Fruit fly (Drosophila melanogaster): ENCODE results near the gene twin.

twin gene

dm6 chr3R:24213644-24214043, 8.1 kb downstream of the twin start:
- TF ChIP-seq Ets98B (GFP tag; IDR thresholded peaks at IDR 0.05) (no peak), CG17806 (tag; optimal IDR thresholded peaks at IDR 0.05) (no peak), CG15710 (tag; optimal IDR thresholded peaks at IDR 0.05) (no peak), EcR (GFP tag; optimal IDR thresholded peaks at IDR 0.05) (no peak), CG10348 (GFP tag; IDR thresholded peaks at IDR 0.05) (no peak), Snoo (tag; optimal IDR thresholded peaks at IDR 0.05) (no peak), fd96Ca (GFP tag; IDR thresholded peaks at IDR 0.05) (no peak), CG4496 (GFP tag; IDR thresholded peaks at IDR 0.05) (no peak), CG32121 (GFP tag; IDR thresholded peaks at IDR 0.05) (no peak), CG9948 (tag; optimal IDR thresholded peaks at IDR 0.05) (no peak), CG8159 (tag; optimal IDR thresholded peaks at IDR 0.05) (no peak), Pif1B (GFP tag; optimal IDR thresholded peaks at IDR 0.05) (no peak), CG34367 (tag; optimal IDR thresholded peaks at IDR 0.05) (no peak), CG12605 (GFP tag; IDR thresholded peaks at IDR 0.05) (no peak), D1 (tag; optimal IDR thresholded peaks at IDR 0.05) (no peak), rn (GFP tag; IDR thresholded peaks at IDR 0.05) (no peak), gl (tag; optimal IDR thresholded peaks at IDR 0.05) (no peak)

- TF ChIP-seq EcR (GFP tag; optimal IDR thresholded peaks at IDR 0.05) (no peak), CG34367 (tag; optimal IDR thresholded peaks at IDR 0.05) (peak; percentile 43), gl (tag; optimal IDR thresholded peaks at IDR 0.05) (no peak), CG32121 (GFP tag; IDR thresholded peaks at IDR 0.05) (no peak), CG15710 (tag; optimal IDR thresholded peaks at IDR 0.05) (peak; percentile 33), CG12605 (GFP tag; IDR thresholded peaks at IDR 0.05) (peak; percentile 39; the same call in 1 of the 2 replicates), CG9948 (tag; optimal IDR thresholded peaks at IDR 0.05) (peak; percentile 8), rn (GFP tag; IDR thresholded peaks at IDR 0.05) (no peak), Snoo (tag; optimal IDR thresholded peaks at IDR 0.05) (peak; percentile 57), D1 (tag; optimal IDR thresholded peaks at IDR 0.05) (no peak), fd96Ca (GFP tag; IDR thresholded peaks at IDR 0.05) (peak; percentile 34; the same call in 1 of the 3 replicates), CG4496 (GFP tag; IDR thresholded peaks at IDR 0.05) (peak; percentile 9; the same call in 1 of the 3 replicates), Pif1B (GFP tag; optimal IDR thresholded peaks at IDR 0.05) (peak; percentile 38), CG8301 (tag; optimal IDR thresholded peaks at IDR 0.05) (peak; percentile 3), CG14655 (GFP tag; optimal IDR thresholded peaks at IDR 0.05) (peak; percentile 21), Pif1A (GFP tag; optimal IDR thresholded peaks at IDR 0.05) (peak; percentile 47), CG10348 (GFP tag; IDR thresholded peaks at IDR 0.05) (no peak), CG17806 (tag; optimal IDR thresholded peaks at IDR 0.05) (peak; percentile 24), CG13204 (GFP tag; optimal IDR thresholded peaks at IDR 0.05) (no peak), Ets98B (GFP tag; IDR thresholded peaks at IDR 0.05) (no peak), CG8159 (tag; optimal IDR thresholded peaks at IDR 0.05) (peak; percentile 40)
Measured at dm6 chr3R:24206341-24207114, 15.2 kb downstream of the twin start.

dm6 chr3R:24205935-24206334, 15.8 kb downstream of the twin start:
- TF ChIP-seq Snoo (tag; optimal IDR thresholded peaks at IDR 0.05) = peak; percentile 43
- TF ChIP-seq rn (GFP tag; IDR thresholded peaks at IDR 0.05) = no peak
- TF ChIP-seq CG17806 (tag; optimal IDR thresholded peaks at IDR 0.05) = no peak
- peak; percentile 5 for TF ChIP-seq CG8159 (tag; optimal IDR thresholded peaks at IDR 0.05)

- TF ChIP-seq CG12605 (GFP tag; IDR thresholded peaks at IDR 0.05) (no peak), Pif1A (GFP tag; optimal IDR thresholded peaks at IDR 0.05) (no peak), rn (GFP tag; IDR thresholded peaks at IDR 0.05) (no peak), CG15710 (tag; optimal IDR thresholded peaks at IDR 0.05) (no peak), CG9948 (tag; optimal IDR thresholded peaks at IDR 0.05) (no peak), Ets98B (GFP tag; IDR thresholded peaks at IDR 0.05) (no peak)
Measured at dm6 chr3R:24205234-24205894, 16.4 kb downstream of the twin start.

- TF ChIP-seq CG15710 (tag; optimal IDR thresholded peaks at IDR 0.05) (no peak), Ets98B (GFP tag; IDR thresholded peaks at IDR 0.05) (peak; percentile 49; the same call in 1 of the 2 replicates), CG8301 (tag; optimal IDR thresholded peaks at IDR 0.05) (peak; percentile 73), EcR (GFP tag; optimal IDR thresholded peaks at IDR 0.05) (no peak), CG10348 (GFP tag; IDR thresholded peaks at IDR 0.05) (no peak), rn (GFP tag; IDR thresholded peaks at IDR 0.05) (no peak), CG34367 (tag; optimal IDR thresholded peaks at IDR 0.05) (no peak), Snoo (tag; optimal IDR thresholded peaks at IDR 0.05) (no peak), CG14655 (GFP tag; optimal IDR thresholded peaks at IDR 0.05) (peak; percentile 71), CG8159 (tag; optimal IDR thresholded peaks at IDR 0.05) (no peak), D1 (tag; optimal IDR thresholded peaks at IDR 0.05) (no peak), CG9948 (tag; optimal IDR thresholded peaks at IDR 0.05) (peak; percentile 41), CG4496 (GFP tag; IDR thresholded peaks at IDR 0.05) (no peak; the same call in 2 of the 3 replicates), CG12605 (GFP tag; IDR thresholded peaks at IDR 0.05) (no peak), gl (tag; optimal IDR thresholded peaks at IDR 0.05) (no peak), CG17806 (tag; optimal IDR thresholded peaks at IDR 0.05) (peak; percentile 12), CG32121 (GFP tag; IDR thresholded peaks at IDR 0.05) (0 out of 2 replicates have a peak, but pooled peaks have one; percentile 15), Pif1A (GFP tag; optimal IDR thresholded peaks at IDR 0.05) (no peak), Pif1B (GFP tag; optimal IDR thresholded peaks at IDR 0.05) (no peak), fd96Ca (GFP tag; IDR thresholded peaks at IDR 0.05) (peak; percentile 75), CG13204 (GFP tag; optimal IDR thresholded peaks at IDR 0.05) (no peak)
Measured at dm6 chr3R:24204022-24204421, 17.7 kb downstream of the twin start.
